Worm (Caenorhabditis elegans): ENCODE measurements around the gene F14F7.4.

Gene F14F7.4

DNA sequence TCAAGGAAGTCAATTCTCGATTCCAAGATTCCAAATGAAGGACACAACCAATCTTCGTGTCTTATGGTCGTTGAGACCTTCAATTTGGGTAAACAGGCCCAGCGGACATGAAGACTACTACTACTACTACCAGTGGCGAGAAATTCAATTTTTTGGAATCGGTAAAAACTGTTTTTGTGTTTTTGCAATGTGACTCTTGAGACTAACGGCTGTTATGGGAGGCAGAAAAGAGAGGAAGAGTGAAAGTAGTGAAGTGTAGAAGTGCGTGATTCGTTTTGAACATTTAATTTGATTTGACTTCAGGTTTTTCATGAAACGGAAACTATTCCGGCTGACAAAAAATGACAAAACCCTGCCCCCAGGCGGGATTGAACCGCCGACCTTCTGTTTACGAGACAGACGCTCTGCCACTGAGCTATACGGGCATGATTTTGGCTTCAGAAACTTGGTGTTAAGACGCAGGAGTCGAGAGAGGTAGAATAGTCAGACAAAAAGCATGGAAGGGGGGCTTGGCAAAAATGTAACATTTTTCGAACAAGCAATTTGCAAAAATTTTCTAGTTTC, 13.7 kb downstream of the F14F7.4 start:
- TF ChIP-seq hlh-30 (tag; optimal IDR thresholded peaks at IDR 0.05; ENCODE audit: insufficient read depth), result no peak
- no peak for TF ChIP-seq ref-2 (tag; optimal IDR thresholded peaks at IDR 0.05)
- TF ChIP-seq ttx-3 (tag; optimal IDR thresholded peaks at IDR 0.05), result no peak
- TF ChIP-seq elt-4 (tag; optimal IDR thresholded peaks at IDR 0.05), result no peak
- TF ChIP-seq dve-1 (tag; optimal IDR thresholded peaks at IDR 0.05), result no peak
- no peak for TF ChIP-seq npax-4 (tag; optimal IDR thresholded peaks at IDR 0.05)
- peak; percentile 29 for TF ChIP-seq hlh-6 (tag; optimal IDR thresholded peaks at IDR 0.05)
- TF ChIP-seq ceh-18 (tag; optimal IDR thresholded peaks at IDR 0.05), result peak; percentile 27

DNA sequence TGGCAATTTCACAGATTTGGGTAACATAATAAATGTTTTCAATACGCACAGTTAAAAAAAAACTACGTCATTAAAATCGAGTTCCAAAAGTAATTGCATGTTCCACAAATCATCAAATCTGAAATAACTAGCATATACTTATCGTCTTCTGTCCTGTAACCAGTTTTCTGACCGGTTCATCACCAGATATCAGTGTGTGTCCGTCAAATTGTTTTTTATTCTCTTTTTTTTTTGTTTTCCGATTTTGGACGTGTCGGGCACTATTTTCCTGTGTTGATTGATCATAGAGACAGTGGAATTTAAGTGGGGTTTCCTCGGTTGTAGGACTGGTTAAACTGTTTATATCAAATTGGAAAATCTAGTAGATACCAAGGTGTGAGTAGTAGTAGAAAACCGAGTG, 15.6 kb downstream of the F14F7.4 start:
- TF ChIP-seq T23F11.4 (GFP tag; optimal IDR thresholded peaks at IDR 0.05) (no peak), nhr-232 (tag; optimal IDR thresholded peaks at IDR 0.05) (no peak), fkh-10 (GFP tag; optimal IDR thresholded peaks at IDR 0.05) (no peak), unc-3 (GFP tag; conservative IDR thresholded peaks at IDR 0.05) (no peak), unc-3 (tag; optimal IDR thresholded peaks at IDR 0.05) (no peak), ceh-9 (tag; optimal IDR thresholded peaks at IDR 0.05) (no peak), ceh-14 (tag; optimal IDR thresholded peaks at IDR 0.05) (no peak), unc-86 (tag; optimal IDR thresholded peaks at IDR 0.05) (no peak), elt-4 (tag; optimal IDR thresholded peaks at IDR 0.05) (no peak), sdc-2 (tag; optimal IDR thresholded peaks at IDR 0.05) (no peak)

DNA sequence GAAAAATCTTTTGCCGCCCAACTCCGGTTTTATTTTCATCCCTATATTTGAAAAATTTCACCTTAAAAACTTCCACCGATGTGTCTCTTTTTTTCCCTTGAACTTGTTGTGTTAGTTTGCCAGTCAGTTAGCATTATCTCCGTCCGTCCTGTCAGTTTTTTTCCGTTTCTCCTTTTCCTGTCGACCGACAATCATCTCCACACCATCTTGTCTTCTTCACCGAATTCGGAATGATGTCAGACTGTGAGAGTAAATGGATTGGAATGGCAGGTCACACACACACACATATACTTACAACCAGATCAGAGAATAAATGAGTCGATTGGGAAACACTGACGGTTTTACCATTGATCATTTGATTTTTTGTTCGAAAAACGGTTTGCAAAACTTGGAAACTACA, 17.6 kb downstream of the F14F7.4 start:
- TF ChIP-seq ets-4 (tag; optimal IDR thresholded peaks at IDR 0.05), result no peak
- no peak for TF ChIP-seq tbx-7 (tag; optimal IDR thresholded peaks at IDR 0.05)
- no peak for TF ChIP-seq ceh-34 (tag; optimal IDR thresholded peaks at IDR 0.05)
- TF ChIP-seq npax-4 (tag; optimal IDR thresholded peaks at IDR 0.05), result no peak
- no peak for TF ChIP-seq unc-55 (GFP tag; optimal IDR thresholded peaks at IDR 0.05)
- TF ChIP-seq ahr-1 (tag; optimal IDR thresholded peaks at IDR 0.05), result no peak
- TF ChIP-seq ceh-30 (tag; optimal IDR thresholded peaks at IDR 0.05), result no peak
- TF ChIP-seq hlh-30 (tag; optimal IDR thresholded peaks at IDR 0.05; ENCODE audit: insufficient read depth), result no peak
- no peak for TF ChIP-seq zip-5 (tag; optimal IDR thresholded peaks at IDR 0.05)
- no peak for TF ChIP-seq fax-1 (tag; optimal IDR thresholded peaks at IDR 0.05)
- TF ChIP-seq gmeb-2 (tag; optimal IDR thresholded peaks at IDR 0.05), result no peak
- TF ChIP-seq pros-1 (tag; optimal IDR thresholded peaks at IDR 0.05), result no peak
- no peak for TF ChIP-seq pag-3 (tag; optimal IDR thresholded peaks at IDR 0.05; ENCODE audit: borderline replicate concordance)
- no peak for TF ChIP-seq rnt-1 (tag; optimal IDR thresholded peaks at IDR 0.05)
- TF ChIP-seq ceh-6 (GFP tag; optimal IDR thresholded peaks at IDR 0.05), result no peak
- TF ChIP-seq fkh-10 (GFP tag; optimal IDR thresholded peaks at IDR 0.05), result no peak

DNA sequence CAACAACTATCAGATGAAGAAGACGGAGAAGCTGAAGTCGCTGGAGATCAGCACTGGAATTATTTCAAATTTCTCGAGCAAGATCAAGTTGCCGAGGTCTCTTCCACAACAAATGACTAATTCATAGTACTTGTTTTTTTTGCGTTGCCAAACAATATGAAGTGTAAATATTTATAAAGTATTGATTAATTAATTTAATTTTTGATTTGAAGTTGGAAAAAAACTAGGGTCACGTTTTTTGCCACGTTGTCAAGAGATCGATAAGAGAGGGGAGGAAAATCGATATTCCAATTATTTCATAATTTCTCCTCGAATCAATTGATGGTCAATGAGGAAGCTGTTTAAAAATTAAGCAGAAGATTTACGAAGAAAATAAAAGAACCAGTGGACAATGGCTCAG, 24.3 kb downstream of the F14F7.4 start, which contains the start of gene snf-7:
TSS of gene snf-7 (plus strand) at position 301 of the 400 bp plus-strand sequence.
- TF ChIP-seq rnt-1 (tag; optimal IDR thresholded peaks at IDR 0.05) (no peak), gmeb-2 (tag; optimal IDR thresholded peaks at IDR 0.05) (no peak), syd-9 (tag; optimal IDR thresholded peaks at IDR 0.05) (no peak), pha-4 (tag; optimal IDR thresholded peaks at IDR 0.05) (no peak), nhr-11 (tag; optimal IDR thresholded peaks at IDR 0.05) (no peak), dve-1 (tag; optimal IDR thresholded peaks at IDR 0.05) (no peak), fax-1 (tag; optimal IDR thresholded peaks at IDR 0.05) (no peak), hlh-15 (tag; optimal IDR thresholded peaks at IDR 0.05) (no peak), nhr-232 (tag; optimal IDR thresholded peaks at IDR 0.05) (no peak), npax-4 (tag; optimal IDR thresholded peaks at IDR 0.05) (no peak), C38D4.7 (GFP tag; optimal IDR thresholded peaks at IDR 0.05) (no peak), ceh-18 (tag; optimal IDR thresholded peaks at IDR 0.05) (no peak), Y22D7AL.16 (tag; optimal IDR thresholded peaks at IDR 0.05) (no peak), fkh-6 (tag; optimal IDR thresholded peaks at IDR 0.05) (no peak), hlh-6 (tag; optimal IDR thresholded peaks at IDR 0.05) (no peak), pqm-1 (tag; optimal IDR thresholded peaks at IDR 0.05) (no peak), ceh-34 (tag; optimal IDR thresholded peaks at IDR 0.05) (no peak), pros-1 (tag; optimal IDR thresholded peaks at IDR 0.05) (no peak)

All from whole organism, late embryonic.